Fruit fly (Drosophila melanogaster) whole organism, prepupa: ENCODE measurements around the gene CG15386.

Experiments
- Blimp-1 ChIP-seq: fragments of 200-800 bp; sonication (Bioruptor generic); optimal IDR thresholded peaks from 3 replicates; lab custom pipeline; 2017; ENCODE audit warnings: missing biosample characterization, missing genetic modification characterization, mild to moderate bottlenecking, moderate library complexity, missing genetic modification reagents
- CG10631 ChIP-seq: fragments of 200-800 bp; sonication (Bioruptor generic); optimal IDR thresholded peaks from 2 replicates; lab custom pipeline; 2016; ENCODE audit warnings: missing biosample characterization, missing genetic modification characterization
- CG11762 ChIP-seq: fragments of 200-800 bp; sonication (Bioruptor generic); optimal IDR thresholded peaks from 3 replicates; lab custom pipeline; 2016; ENCODE audit warnings: missing biosample characterization, missing genetic modification characterization; ENCODE audit not compliant: insufficient read depth
- CG11902 ChIP-seq: fragments of 200-800 bp; sonication (Bioruptor generic); optimal IDR thresholded peaks from 3 replicates; lab custom pipeline; 2016; ENCODE audit warnings: missing biosample characterization, missing genetic modification characterization
- CG15336 ChIP-seq: fragments of 200-800 bp; sonication (Bioruptor generic); IDR thresholded peaks from 2 replicates; pipeline ENCODE4 v1.3.6; 2022; ENCODE audit warnings: missing biosample characterization, missing genetic modification characterization
- CG1621 ChIP-seq: fragments of 200-800 bp; sonication (Bioruptor generic); optimal IDR thresholded peaks from 3 replicates; lab custom pipeline; 2018; ENCODE audit warnings: missing biosample characterization, mild to moderate bottlenecking, missing genetic modification characterization
- CG16779 ChIP-seq: fragments of 200-800 bp; sonication (Bioruptor generic); optimal IDR thresholded peaks from 3 replicates; lab custom pipeline; 2017; ENCODE audit warnings: missing biosample characterization, mild to moderate bottlenecking, missing genetic modification characterization
- CG3032 ChIP-seq: fragments of 200-800 bp; optimal IDR thresholded peaks from 2 replicates; lab custom pipeline; 2019; ENCODE audit warnings: missing biosample characterization, mild to moderate bottlenecking, missing genetic modification characterization, moderate library complexity
- CG31627 ChIP-seq: fragments of 200-800 bp; sonication (Bioruptor generic); optimal IDR thresholded peaks from 3 replicates; lab custom pipeline; 2016; ENCODE audit warnings: missing biosample characterization, missing genetic modification characterization
- CG34406 ChIP-seq: fragments of 200-800 bp; sonication (Bioruptor generic); optimal IDR thresholded peaks from 3 replicates; lab custom pipeline; 2016; ENCODE audit warnings: missing biosample characterization, missing genetic modification characterization
- CG4318 ChIP-seq: fragments of 200-800 bp; sonication (Bioruptor generic); optimal IDR thresholded peaks from 3 replicates; lab custom pipeline; 2017; ENCODE audit warnings: missing biosample characterization, mild to moderate bottlenecking, missing genetic modification characterization
- CG6163 ChIP-seq: fragments of 200-800 bp; sonication (Bioruptor generic); IDR thresholded peaks from 3 replicates; pipeline ENCODE4 v1.3.6; 2022; ENCODE audit warnings: missing biosample characterization, missing genetic modification characterization
- CG6808 ChIP-seq: fragments of 200-800 bp; sonication (Bioruptor generic); optimal IDR thresholded peaks from 3 replicates; lab custom pipeline; 2017; ENCODE audit warnings: missing biosample characterization, missing genetic modification characterization, mild to moderate bottlenecking, moderate library complexity, missing genetic modification reagents
- CG6854 ChIP-seq: fragments of 200-800 bp; sonication (Bioruptor generic); optimal IDR thresholded peaks from 2 replicates; lab custom pipeline; 2017; ENCODE audit warnings: missing biosample characterization, mild to moderate bottlenecking, missing genetic modification characterization
- CG7368 ChIP-seq: fragments of 200-800 bp; sonication (Bioruptor generic); optimal IDR thresholded peaks from 3 replicates; lab custom pipeline; 2016; ENCODE audit warnings: missing biosample characterization, missing genetic modification characterization
- CG8119 ChIP-seq: fragments of 200-800 bp; sonication (Bioruptor generic); IDR thresholded peaks from 3 replicates; pipeline ENCODE4 v1.3.6; 2022; ENCODE audit warnings: missing biosample characterization, missing genetic modification characterization
- CG8319 ChIP-seq: fragments of 200-800 bp; sonication (Bioruptor generic); optimal IDR thresholded peaks from 3 replicates; lab custom pipeline; 2016; ENCODE audit warnings: missing biosample characterization, missing genetic modification characterization
- CG8632 ChIP-seq: fragments of 200-800 bp; sonication (Bioruptor generic); optimal IDR thresholded peaks from 3 replicates; lab custom pipeline; 2016; ENCODE audit warnings: missing biosample characterization, missing genetic modification characterization
- CG9139 ChIP-seq: fragments of 200-800 bp; sonication (Bioruptor generic); optimal IDR thresholded peaks from 3 replicates; lab custom pipeline; 2017; ENCODE audit warnings: missing biosample characterization, mild to moderate bottlenecking, missing genetic modification characterization
- Eip75B ChIP-seq: fragments of 200-800 bp; sonication (Bioruptor generic); optimal IDR thresholded peaks from 3 replicates; lab custom pipeline; 2016; ENCODE audit warnings: missing biosample characterization, missing genetic modification characterization
- Eip93F ChIP-seq: fragments of 200-800 bp; sonication (Bioruptor generic); optimal IDR thresholded peaks from 2 replicates; lab custom pipeline; 2016; ENCODE audit warnings: missing biosample characterization, mild to moderate bottlenecking, missing genetic modification characterization
- Hr38 ChIP-seq: sonication (Bioruptor generic); optimal IDR thresholded peaks from 2 replicates; lab custom pipeline; 2016; ENCODE audit warnings: missing biosample characterization, missing genetic modification characterization
- Hr39 ChIP-seq: fragments of 200-800 bp; sonication (Bioruptor generic); optimal IDR thresholded peaks from 2 replicates; lab custom pipeline; 2016; ENCODE audit warnings: missing biosample characterization, missing genetic modification characterization
- Hr4 ChIP-seq: fragments of 200-800 bp; sonication (Bioruptor generic); optimal IDR thresholded peaks from 3 replicates; lab custom pipeline; 2016; ENCODE audit warnings: missing biosample characterization, missing genetic modification characterization
- Lpt ChIP-seq: fragments of 200-800 bp; sonication (Bioruptor generic); optimal IDR thresholded peaks from 3 replicates; lab custom pipeline; 2016; ENCODE audit warnings: missing biosample characterization, missing genetic modification characterization
- Met ChIP-seq: fragments of 200-800 bp; sonication (Bioruptor generic); optimal IDR thresholded peaks from 3 replicates; lab custom pipeline; 2016; ENCODE audit warnings: missing biosample characterization, missing genetic modification characterization
- OdsH ChIP-seq: fragments of 200-800 bp; sonication (Bioruptor generic); optimal IDR thresholded peaks from 3 replicates; lab custom pipeline; 2016; ENCODE audit warnings: missing biosample characterization, missing genetic modification characterization
- Smox ChIP-seq: fragments of 200-800 bp; sonication (Bioruptor generic); optimal IDR thresholded peaks from 3 replicates; lab custom pipeline; 2016; ENCODE audit warnings: missing biosample characterization, missing genetic modification characterization
- Sox102F ChIP-seq: fragments of 200-800 bp; sonication (Bioruptor generic); optimal IDR thresholded peaks from 2 replicates; lab custom pipeline; 2016; ENCODE audit warnings: missing biosample characterization, mild to moderate bottlenecking, missing genetic modification characterization
- achi ChIP-seq: fragments of 200-800 bp; sonication (Bioruptor generic); optimal IDR thresholded peaks from 3 replicates; lab custom pipeline; 2016; ENCODE audit warnings: missing biosample characterization, missing genetic modification characterization
- cyc ChIP-seq: fragments of 200-800 bp; sonication (Bioruptor generic); optimal IDR thresholded peaks from 3 replicates; lab custom pipeline; 2016; ENCODE audit warnings: missing biosample characterization, missing genetic modification characterization
- dac ChIP-seq: fragments of 200-800 bp; sonication (Bioruptor generic); optimal IDR thresholded peaks from 2 replicates; lab custom pipeline; 2017; ENCODE audit warnings: missing biosample characterization, mild to moderate bottlenecking, missing genetic modification characterization
- dsx ChIP-seq: fragments of 200-800 bp; optimal IDR thresholded peaks from 3 replicates; lab custom pipeline; 2019; ENCODE audit warnings: missing biosample characterization, mild to moderate bottlenecking, missing genetic modification characterization, moderate library complexity; ENCODE audit not compliant: poor library complexity, severe bottlenecking
- eg ChIP-seq: fragments of 200-800 bp; sonication (Bioruptor generic); IDR thresholded peaks from 3 replicates; pipeline ENCODE4 v1.3.6; 2022; ENCODE audit warnings: missing biosample characterization, missing genetic modification characterization
- esn ChIP-seq: fragments of 200-800 bp; sonication (Bioruptor generic); optimal IDR thresholded peaks from 2 replicates; lab custom pipeline; 2016; ENCODE audit warnings: missing biosample characterization, mild to moderate bottlenecking, missing genetic modification characterization, moderate library complexity
- fd59A ChIP-seq: fragments of 200-800 bp; sonication (Bioruptor generic); optimal IDR thresholded peaks from 2 replicates; lab custom pipeline; 2017; ENCODE audit warnings: missing biosample characterization, mild to moderate bottlenecking, missing genetic modification characterization, missing genetic modification reagents
- fkh ChIP-seq: fragments of 200-800 bp; sonication (Bioruptor generic); optimal IDR thresholded peaks from 3 replicates; lab custom pipeline; 2017; ENCODE audit warnings: missing biosample characterization, mild to moderate bottlenecking, missing genetic modification characterization, moderate library complexity
- lz ChIP-seq: fragments of 200-800 bp; sonication (Bioruptor generic); optimal IDR thresholded peaks from 3 replicates; lab custom pipeline; 2016; ENCODE audit warnings: missing biosample characterization, missing genetic modification characterization
- net ChIP-seq: fragments of 200-800 bp; sonication (Bioruptor generic); optimal IDR thresholded peaks from 3 replicates; lab custom pipeline; 2016; ENCODE audit warnings: missing biosample characterization, missing genetic modification characterization
- pdm3 ChIP-seq: fragments of 200-800 bp; sonication (Bioruptor generic); optimal IDR thresholded peaks from 3 replicates; lab custom pipeline; 2016; ENCODE audit warnings: missing biosample characterization, missing genetic modification characterization
- salr ChIP-seq, 2 experiments: fragments of 200-800 bp; sonication (Bioruptor generic); optimal IDR thresholded peaks; 3 replicates each; lab custom pipeline; 2016 to 2018; ENCODE audit warnings: missing biosample characterization in 2 of 2, missing genetic modification characterization in 2 of 2, mild to moderate bottlenecking in 1 of 2
- spab ChIP-seq: fragments of 200-800 bp; sonication (Bioruptor generic); optimal IDR thresholded peaks from 2 replicates; lab custom pipeline; 2017; ENCODE audit warnings: missing biosample characterization, mild to moderate bottlenecking, missing genetic modification characterization, missing genetic modification reagents
- ss ChIP-seq, 2 experiments: fragments of 200-800 bp; sonication (Bioruptor generic); optimal IDR thresholded peaks; 2 replicates in 1 of 2; 3 replicates in 1 of 2; lab custom pipeline; 2017 to 2018; ENCODE audit warnings: mild to moderate bottlenecking in 2 of 2, missing biosample characterization in 2 of 2, missing genetic modification characterization in 2 of 2, moderate library complexity in 1 of 2
- svp ChIP-seq: fragments of 200-800 bp; sonication (Bioruptor generic); peaks from one replicate; lab custom pipeline; 2016; ENCODE audit warnings: missing biosample characterization, missing genetic modification characterization
- vri ChIP-seq: fragments of 200-800 bp; sonication (Bioruptor generic); optimal IDR thresholded peaks from 3 replicates; lab custom pipeline; 2016; ENCODE audit warnings: missing biosample characterization, mild to moderate bottlenecking, missing genetic modification characterization

Gene CG15386

dm6 chr2L:2202853-2203717 lies 14.0 kb downstream of the CG15386 start (continued):
- TF ChIP-seq Blimp-1 (GFP tag; lab: Kevin White, UChicago) (peak; percentile 99), CG8319 (no peak), lz (GFP tag; lab: Kevin White, UChicago) (peak; percentile 4), CG9139 (GFP tag; lab: Kevin White, UChicago) (peak; percentile 57), CG11902 (GFP tag; lab: Kevin White, UChicago) (no peak), Eip75B (GFP tag; lab: Kevin White, UChicago) (peak; percentile 75), CG1621 (tag; lab: Kevin White, UChicago) (peak; percentile 57), CG15336 (peak; percentile 54), CG16779 (tag; lab: Kevin White, UChicago) (peak; percentile 39), CG8632 (no peak)

- TF ChIP-seq dac (GFP tag; lab: Kevin White, UChicago), result peak; percentile 99
- TF ChIP-seq ss (GFP tag; optimal IDR thresholded peaks at IDR 0.05; lab: Kevin White, UChicago), result peak; percentile 100
- peak; percentile 100 for TF ChIP-seq Lpt (GFP tag; lab: Kevin White, UChicago)
- peak; percentile 100 for TF ChIP-seq spab (GFP tag; lab: Kevin White, UChicago)
- peak; percentile 100 for TF ChIP-seq CG10631
- TF ChIP-seq CG31627 (GFP tag; lab: Kevin White, UChicago), result peak; percentile 100
- TF ChIP-seq CG4318, result peak; percentile 100
- peak; percentile 100 for TF ChIP-seq Sox102F
- peak; percentile 100 for TF ChIP-seq CG6163 (GFP tag; lab: Robert Waterston, UW)
- TF ChIP-seq CG8119 (GFP tag; lab: Robert Waterston, UW), result peak; percentile 100
- peak; percentile 99 for TF ChIP-seq CG6808 (GFP tag; lab: Kevin White, UChicago)
- TF ChIP-seq CG16779 (tag; lab: Kevin White, UChicago), result peak; percentile 99
- peak; percentile 99 for TF ChIP-seq fd59A (GFP tag; lab: Kevin White, UChicago)
- TF ChIP-seq CG34406 (GFP tag; lab: Kevin White, UChicago), result peak; percentile 100
- peak; percentile 98 for TF ChIP-seq Blimp-1 (GFP tag; lab: Kevin White, UChicago)
- peak; percentile 100 for TF ChIP-seq esn
- TF ChIP-seq fkh, result peak; percentile 66
- TF ChIP-seq pdm3 (GFP tag; lab: Kevin White, UChicago), result peak; percentile 100
- peak; percentile 100 for TF ChIP-seq CG15336
- TF ChIP-seq CG8632, result peak; percentile 100
- peak; percentile 100 for TF ChIP-seq CG7368 (GFP tag; lab: Kevin White, UChicago)
- peak; percentile 100 for TF ChIP-seq Hr39
- peak; percentile 100 for TF ChIP-seq lz (GFP tag; lab: Kevin White, UChicago)
- peak; percentile 99 for TF ChIP-seq CG6854 (GFP tag; lab: Kevin White, UChicago)
- peak; percentile 98 for TF ChIP-seq Hr38 (GFP tag; lab: Kevin White, UChicago)
- TF ChIP-seq Hr4 (GFP tag; lab: Kevin White, UChicago), result peak; percentile 100
- no peak for TF ChIP-seq Eip93F (GFP tag; lab: Kevin White, UChicago)
- peak; percentile 100 for TF ChIP-seq OdsH
- TF ChIP-seq Smox, result peak; percentile 100
- peak; percentile 99 for TF ChIP-seq vri (GFP tag; lab: Kevin White, UChicago)
- TF ChIP-seq salr (GFP tag; optimal IDR thresholded peaks at IDR 0.05; lab: Kevin White, UChicago), result peak; percentile 99 to 100
- TF ChIP-seq achi, result peak; percentile 99
- peak; percentile 100 for TF ChIP-seq CG3032 (tag; lab: Kevin White, UChicago)
- TF ChIP-seq cyc (GFP tag; lab: Kevin White, UChicago), result peak; percentile 100
- peak; percentile 99 for TF ChIP-seq dsx (GFP tag; lab: Kevin White, UChicago)
- peak; percentile 100 for TF ChIP-seq svp (GFP tag; lab: Kevin White, UChicago)
- TF ChIP-seq CG11762, result peak; percentile 100
- TF ChIP-seq Met, result peak; percentile 100
- TF ChIP-seq net (GFP tag; lab: Kevin White, UChicago), result peak; percentile 100
- peak; percentile 100 for TF ChIP-seq eg (GFP tag; lab: Robert Waterston, UW)
Observed at dm6 chr2L:2202018-2202852, 14.8 kb downstream of the CG15386 start.
